Worm (Caenorhabditis elegans) whole organism, L3 larva: Measurements from ENCODE around the gene sru-29.

Source experiments
- ceh-9 ChIP-seq: sonication (generic microtip); optimal IDR thresholded peaks from 2 replicates; lab custom pipeline; 2018; ENCODE audit warnings: missing biosample characterization, missing genetic modification characterization
- elt-1 ChIP-seq: fragments of 150-350 bp; optimal IDR thresholded peaks from 2 replicates; lab custom pipeline; 2014; ENCODE audit warnings: missing biosample characterization, missing genetic modification characterization
- lin-15B ChIP-seq: fragments of 150-350 bp; optimal IDR thresholded peaks from 2 replicates; lab custom pipeline; 2014; ENCODE audit warnings: missing biosample characterization, missing genetic modification characterization
- nfya-1 ChIP-seq: sonication (generic microtip); optimal IDR thresholded peaks from 2 replicates; lab custom pipeline; 2017; ENCODE audit warnings: missing genetic modification characterization, mild to moderate bottlenecking, missing compliant biosample characterization, antibody characterized with exemption, moderate library complexity; ENCODE audit not compliant: insufficient read depth
- pha-4 ChIP-seq: fragments of 150-350 bp; optimal IDR thresholded peaks from 2 replicates; lab custom pipeline; 2014; ENCODE audit warnings: missing biosample characterization, missing genetic modification reagents, missing genetic modification characterization
- pqm-1 ChIP-seq: fragments of 150-350 bp; optimal IDR thresholded peaks from 2 replicates; lab custom pipeline; 2017; ENCODE audit warnings: missing biosample characterization, missing genetic modification characterization, inconsistent platforms

DNA sequence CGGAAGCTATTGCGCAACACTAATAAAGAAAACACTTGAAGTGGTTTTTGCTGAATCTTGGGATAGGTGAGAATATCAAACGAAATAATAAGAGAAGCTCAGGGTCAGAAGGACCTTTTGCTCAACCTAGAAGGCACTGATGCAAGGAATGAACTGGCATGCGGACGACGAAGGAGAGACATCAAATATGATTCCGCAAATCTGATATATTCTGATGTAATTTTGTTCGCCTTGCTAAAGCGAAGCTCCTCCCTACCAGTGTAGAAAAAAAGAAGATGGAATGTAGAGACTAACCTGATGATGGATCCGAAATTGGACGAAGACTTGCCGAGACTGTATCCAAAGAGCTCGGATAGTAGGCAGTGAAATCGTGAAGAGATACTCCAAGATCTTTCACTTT, 43.3 kb upstream of the sru-29 start:
- no peak for TF ChIP-seq pha-4 (tag; lab: Kevin White, UChicago)
- TF ChIP-seq pqm-1 (tag; lab: Kevin White, UChicago), result no peak
- TF ChIP-seq nfya-1 (tag; lab: Kevin White, UChicago), result no peak
- no peak for TF ChIP-seq elt-1 (tag; lab: Kevin White, UChicago)
- TF ChIP-seq ceh-9 (tag; lab: Kevin White, UChicago), result no peak
- no peak for TF ChIP-seq lin-15B (tag; lab: Kevin White, UChicago)
